Fruit fly (Drosophila melanogaster) whole organism, embryonic: ENCODE results near the gene CG33282.

ENCODE experiments used
- Awh ChIP-seq: fragments of 200-800 bp; sonication (Bioruptor generic); IDR thresholded peaks from 2 replicates; pipeline ENCODE4, ENCODE4 v1.3.6; 2022; ENCODE audit warnings: missing biosample characterization, missing genetic modification characterization
- CG10147 ChIP-seq: fragments of 200-800 bp; sonication (Bioruptor generic); optimal IDR thresholded peaks from 2 replicates; lab custom pipeline; 2019; ENCODE audit warnings: missing biosample characterization, mild to moderate bottlenecking, missing genetic modification characterization, moderate library complexity
- CG10209 ChIP-seq: fragments of 200-800 bp; sonication (Bioruptor generic); optimal IDR thresholded peaks from 3 replicates; lab custom pipeline; 2017; ENCODE audit warnings: missing biosample characterization, mild to moderate bottlenecking, missing genetic modification characterization, missing genetic modification reagents
- CG10543 ChIP-seq: fragments of 200-800 bp; sonication (Bioruptor generic); optimal IDR thresholded peaks from 3 replicates; lab custom pipeline; 2017; ENCODE audit warnings: missing biosample characterization, mild to moderate bottlenecking, missing genetic modification characterization, moderate library complexity
- CG11085 ChIP-seq: fragments of 200-800 bp; sonication (Bioruptor generic); IDR thresholded peaks from 2 replicates; pipeline ENCODE4 v1.3.6; 2022; ENCODE audit warnings: missing biosample characterization, missing genetic modification characterization
- CG13287 ChIP-seq: fragments of 200-800 bp; sonication (Bioruptor generic); IDR thresholded peaks from 2 replicates; pipeline ENCODE4 v1.3.6; 2022; ENCODE audit warnings: missing biosample characterization, missing genetic modification characterization; ENCODE audit not compliant: partially characterized antibody
- CG13775 ChIP-seq: fragments of 200-800 bp; sonication (Bioruptor generic); optimal IDR thresholded peaks from 3 replicates; lab custom pipeline; 2017; ENCODE audit warnings: missing biosample characterization, mild to moderate bottlenecking, missing genetic modification characterization
- CG14050 ChIP-seq: fragments of 200-800 bp; sonication (Bioruptor generic); IDR thresholded peaks from 3 replicates; pipeline ENCODE4 v1.3.6; 2022; ENCODE audit warnings: missing biosample characterization, missing genetic modification characterization
- CG14441 ChIP-seq: fragments of 200-800 bp; sonication (Bioruptor generic); IDR thresholded peaks from 2 replicates; pipeline ENCODE4 v1.3.6; 2022; ENCODE audit warnings: missing biosample characterization, missing genetic modification characterization
- CG17328 ChIP-seq: fragments of 200-800 bp; sonication (Bioruptor generic); IDR thresholded peaks from 2 replicates; pipeline ENCODE4 v1.3.6; 2022; ENCODE audit warnings: missing biosample characterization, missing genetic modification characterization
- CG18764 ChIP-seq: fragments of 200-800 bp; sonication (Bioruptor generic); optimal IDR thresholded peaks from 3 replicates; lab custom pipeline; 2016; ENCODE audit warnings: missing biosample characterization, missing genetic modification characterization
- CG33557 ChIP-seq: fragments of 200-800 bp; sonication (Bioruptor generic); optimal IDR thresholded peaks from 2 replicates; lab custom pipeline; 2019; ENCODE audit warnings: missing biosample characterization, mild to moderate bottlenecking, missing genetic modification characterization, moderate library complexity
- CG3838 ChIP-seq: fragments of 200-800 bp; sonication (Bioruptor generic); optimal IDR thresholded peaks from 3 replicates; lab custom pipeline; 2016; ENCODE audit warnings: missing biosample characterization, missing genetic modification characterization
- CG42726 ChIP-seq: fragments of 200-800 bp; sonication (Bioruptor generic); IDR thresholded peaks from 2 replicates; pipeline ENCODE4 v1.3.6; 2022; ENCODE audit warnings: missing biosample characterization, missing genetic modification characterization; ENCODE audit not compliant: partially characterized antibody
- CG4360 ChIP-seq: fragments of 200-800 bp; sonication (Bioruptor generic); IDR thresholded peaks from 2 replicates; pipeline ENCODE4 v1.3.6; 2022; ENCODE audit warnings: missing biosample characterization, missing genetic modification characterization
- CG8765 ChIP-seq: fragments of 200-800 bp; sonication (Bioruptor generic); IDR thresholded peaks from 2 replicates; pipeline ENCODE4 v1.3.6; 2022; ENCODE audit warnings: missing biosample characterization, missing genetic modification characterization
- CG8944 ChIP-seq: fragments of 200-800 bp; sonication (Bioruptor generic); optimal IDR thresholded peaks from 3 replicates; lab custom pipeline; 2016; ENCODE audit warnings: missing biosample characterization, missing genetic modification characterization
- CG9797 ChIP-seq: fragments of 200-800 bp; sonication (Bioruptor generic); optimal IDR thresholded peaks from 3 replicates; lab custom pipeline; 2018; ENCODE audit warnings: missing biosample characterization, mild to moderate bottlenecking, missing genetic modification characterization
- CG9932 ChIP-seq: fragments of 200-800 bp; sonication (Bioruptor generic); IDR thresholded peaks from 2 replicates; pipeline ENCODE4 v1.3.6; 2022; ENCODE audit warnings: missing biosample characterization, missing genetic modification characterization
- Deaf1 ChIP-seq: fragments of 200-800 bp; optimal IDR thresholded peaks from 3 replicates; lab custom pipeline; 2019; ENCODE audit warnings: missing biosample characterization, mild to moderate bottlenecking, missing genetic modification characterization, moderate library complexity
- Ets65A ChIP-seq: fragments of 200-800 bp; sonication (Bioruptor generic); peaks from one replicate; lab custom pipeline; 2016; ENCODE audit warnings: missing biosample characterization, missing genetic modification characterization
- Fer2 ChIP-seq: fragments of 200-800 bp; sonication (Bioruptor generic); optimal IDR thresholded peaks from 2 replicates; lab custom pipeline; 2018; ENCODE audit warnings: missing biosample characterization, mild to moderate bottlenecking, missing genetic modification characterization, moderate library complexity
- Gug ChIP-seq: fragments of 200-800 bp; sonication (Bioruptor generic); IDR thresholded peaks from 4 replicates; pipeline ENCODE4 v1.3.6; 2022; ENCODE audit warnings: missing biosample characterization, missing genetic modification characterization
- Mrtf ChIP-seq: fragments of 200-800 bp; sonication (Bioruptor generic); IDR thresholded peaks from 3 replicates; pipeline ENCODE4 v1.3.6; 2022; ENCODE audit warnings: missing biosample characterization, missing genetic modification characterization
- NC2β ChIP-seq: fragments of 200-800 bp; sonication (Bioruptor generic); optimal IDR thresholded peaks from 2 replicates; lab custom pipeline; 2016; ENCODE audit warnings: missing biosample characterization, missing genetic modification characterization
- NFAT ChIP-seq: fragments of 200-800 bp; sonication (Bioruptor generic); IDR thresholded peaks from 2 replicates; pipeline ENCODE4 v1.3.6; 2022; ENCODE audit warnings: missing biosample characterization, missing genetic modification characterization
- Nf-YC ChIP-seq: fragments of 200-800 bp; optimal IDR thresholded peaks from 3 replicates; lab custom pipeline; 2019; ENCODE audit warnings: missing biosample characterization, mild to moderate bottlenecking, missing genetic modification characterization, moderate library complexity
- NfI ChIP-seq: fragments of 200-800 bp; sonication (Bioruptor generic); optimal IDR thresholded peaks from 3 replicates; lab custom pipeline; 2018; ENCODE audit warnings: missing biosample characterization, mild to moderate bottlenecking, missing genetic modification characterization, moderate library complexity
- Opbp ChIP-seq: fragments of 200-800 bp; sonication (Bioruptor generic); IDR thresholded peaks from 3 replicates; pipeline ENCODE4 v1.3.6; 2022; ENCODE audit warnings: missing biosample characterization, missing genetic modification characterization; ENCODE audit not compliant: partially characterized antibody
- Rfx ChIP-seq: fragments of 200-800 bp; sonication (Bioruptor generic); IDR thresholded peaks from 2 replicates; pipeline ENCODE4 v1.3.6; 2022; ENCODE audit warnings: missing biosample characterization, missing genetic modification characterization
- Stat92E ChIP-seq, 3 experiments: fragments of >200 bp in 2 of 3; fragments of 200-800 bp in 1 of 3; sonication (Bioruptor generic) in 1 of 3; optimal IDR thresholded peaks; 2 replicates each; lab custom pipeline; 2017 to 2019; ENCODE audit warnings: missing biosample characterization in 3 of 3, missing genetic modification characterization in 3 of 3, mild to moderate bottlenecking in 1 of 3, moderate library complexity in 1 of 3
- Xrp1 ChIP-seq: fragments of 200-800 bp; sonication (Bioruptor generic); IDR thresholded peaks from 2 replicates; pipeline ENCODE4 v1.3.6; 2022; ENCODE audit warnings: missing biosample characterization, missing genetic modification characterization
- ac ChIP-seq: fragments of 200-800 bp; sonication (Bioruptor generic); optimal IDR thresholded peaks from 3 replicates; lab custom pipeline; 2017; ENCODE audit warnings: missing biosample characterization, mild to moderate bottlenecking, missing genetic modification characterization
- ci ChIP-seq: fragments of 200-800 bp; sonication (Bioruptor generic); IDR thresholded peaks from 3 replicates; pipeline ENCODE4 v1.3.6; 2022; ENCODE audit warnings: missing biosample characterization, missing genetic modification characterization
- dan ChIP-seq: fragments of 200-800 bp; sonication (Bioruptor generic); IDR thresholded peaks from 2 replicates; pipeline ENCODE4 v1.3.6; 2022; ENCODE audit warnings: missing biosample characterization, missing genetic modification characterization
- gt ChIP-seq: fragments of 200-800 bp; sonication (Bioruptor generic); IDR thresholded peaks from 2 replicates; pipeline ENCODE4 v1.3.6; 2022; ENCODE audit warnings: missing biosample characterization, missing genetic modification characterization
- h ChIP-seq: fragments of >200 bp; optimal IDR thresholded peaks from 2 replicates; lab custom pipeline; 2017
- kay ChIP-seq: fragments of 200-800 bp; sonication (Bioruptor generic); optimal IDR thresholded peaks from 2 replicates; lab custom pipeline; 2016; ENCODE audit warnings: missing biosample characterization, missing genetic modification characterization
- lilli ChIP-seq: fragments of 200-800 bp; sonication (Bioruptor generic); optimal IDR thresholded peaks from 3 replicates; lab custom pipeline; 2016; ENCODE audit warnings: missing biosample characterization, missing genetic modification characterization
- pan ChIP-seq, 4 experiments: fragments of >200 bp in 3 of 4; fragments of 200-800 bp in 1 of 4; sonication (Bioruptor generic) in 1 of 4; optimal IDR thresholded peaks in 3 of 4; IDR thresholded peaks in 1 of 4; 2 replicates each; pipeline versions ENCODE4 v1.3.6 to Lab custom; 2017 to 2022; ENCODE audit warnings: missing biosample characterization in 2 of 4, missing genetic modification characterization in 2 of 4, mixed read lengths in 1 of 4
- pnt ChIP-seq: fragments of 200-800 bp; sonication (Bioruptor generic); optimal IDR thresholded peaks from 3 replicates; lab custom pipeline; 2016; ENCODE audit warnings: missing biosample characterization, missing genetic modification characterization
- repo ChIP-seq: fragments of 200-800 bp; sonication (Bioruptor generic); optimal IDR thresholded peaks from 2 replicates; lab custom pipeline; 2016; ENCODE audit warnings: missing biosample characterization, missing genetic modification characterization
- sc ChIP-seq, 3 experiments: fragments of >200 bp in 2 of 3; fragments of 200-800 bp in 1 of 3; sonication (Bioruptor generic) in 1 of 3; optimal IDR thresholded peaks; 2 replicates in 2 of 3; 3 replicates in 1 of 3; lab custom pipeline; 2017; ENCODE audit warnings: mild to moderate bottlenecking in 1 of 3, missing biosample characterization in 1 of 3, missing genetic modification characterization in 1 of 3, missing genetic modification reagents in 1 of 3
- sima ChIP-seq: fragments of 200-800 bp; sonication (Bioruptor generic); optimal IDR thresholded peaks from 2 replicates; lab custom pipeline; 2016; ENCODE audit warnings: missing biosample characterization, missing genetic modification characterization
- ssp ChIP-seq: fragments of 200-800 bp; sonication (Bioruptor generic); IDR thresholded peaks from 2 replicates; pipeline ENCODE4 v1.3.6; 2022; ENCODE audit warnings: missing biosample characterization, missing genetic modification characterization
- tup ChIP-seq: fragments of 200-800 bp; sonication (Bioruptor generic); optimal IDR thresholded peaks from 2 replicates; lab custom pipeline; 2016; ENCODE audit warnings: missing biosample characterization, mild to moderate bottlenecking, missing genetic modification characterization, moderate library complexity
- twi ChIP-seq: fragments of 200-800 bp; optimal IDR thresholded peaks from 2 replicates; lab custom pipeline; 2019; ENCODE audit warnings: missing biosample characterization, mild to moderate bottlenecking, missing genetic modification characterization, moderate library complexity
- wor ChIP-seq: fragments of 200-800 bp; sonication (Bioruptor generic); IDR thresholded peaks from 2 replicates; pipeline ENCODE4 v1.3.6; 2022; ENCODE audit warnings: missing biosample characterization, missing genetic modification characterization
- zfh2 ChIP-seq: fragments of 200-800 bp; sonication (Bioruptor generic); optimal IDR thresholded peaks from 2 replicates; lab custom pipeline; 2016; ENCODE audit warnings: missing biosample characterization, missing genetic modification characterization

CG33282 gene

DNA sequence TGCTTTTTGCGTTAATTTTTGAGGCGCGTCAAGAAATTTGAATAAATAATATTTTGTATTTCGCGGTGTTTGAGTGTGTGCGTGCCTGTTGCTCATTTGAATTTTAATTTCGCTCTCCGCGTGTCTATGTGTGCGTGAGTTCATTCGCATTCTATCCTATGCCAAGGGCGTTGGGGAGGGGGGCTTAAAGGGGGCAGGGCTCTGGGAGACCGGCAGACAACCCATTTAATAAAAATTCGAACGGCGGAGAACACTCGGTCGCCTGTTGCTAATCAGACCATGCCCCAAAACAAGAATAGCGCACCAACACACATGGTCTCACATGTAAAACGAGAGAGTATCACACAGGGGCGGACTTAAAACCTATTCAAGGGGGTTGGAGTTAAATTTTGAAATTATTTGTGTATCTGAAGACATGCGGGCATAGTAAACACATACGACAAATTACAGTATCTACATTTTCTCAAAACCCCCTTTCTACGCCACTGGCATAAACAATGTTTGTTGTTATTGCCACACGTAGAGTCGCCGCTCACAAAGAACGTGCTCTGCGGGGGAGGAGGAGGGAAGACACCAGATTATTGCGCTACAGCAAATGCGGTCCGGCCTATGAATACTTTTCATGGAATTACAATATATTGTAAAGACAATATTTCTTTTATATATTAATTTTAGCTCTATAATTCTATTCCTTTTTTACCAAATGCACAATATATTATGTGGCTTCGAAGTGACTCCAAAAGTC, 25.8 kb upstream of the CG33282 start (continued):
- peak; percentile 99 for TF ChIP-seq Mrtf (GFP tag; lab: Robert Waterston, UW)
- TF ChIP-seq Xrp1 (GFP tag; lab: Robert Waterston, UW), result peak; percentile 100
- TF ChIP-seq tup (GFP tag; lab: Kevin White, UChicago), result peak; percentile 99
- peak in 1 of 3 experiments; percentile 99 for TF ChIP-seq Stat92E (GFP tag; optimal IDR thresholded peaks at IDR 0.05; lab: Kevin White, UChicago)
- TF ChIP-seq dan (GFP tag; lab: Robert Waterston, UW), result peak; percentile 95
- peak; percentile 98 for TF ChIP-seq gt (GFP tag; lab: Robert Waterston, UW)
- peak; percentile 99 for TF ChIP-seq CG14050 (GFP tag; lab: Robert Waterston, UW)
- TF ChIP-seq pan (optimal IDR thresholded peaks at IDR 0.05; lab: Kevin White, UChicago), result no peak
- TF ChIP-seq pan (GFP tag; optimal IDR thresholded peaks at IDR 0.05 in 1 of 2, IDR thresholded peaks at IDR 0.05 in 1 of 2), result peak in 1 of 2 experiments; percentile 99
- TF ChIP-seq CG18764 (GFP tag; lab: Kevin White, UChicago), result peak; percentile 99
- TF ChIP-seq ci, result peak; percentile 100
- TF ChIP-seq CG14441 (GFP tag; lab: Robert Waterston, UW), result peak; percentile 99
- peak; percentile 100 for TF ChIP-seq CG10543
- peak; percentile 99 for TF ChIP-seq CG17328 (GFP tag; lab: Robert Waterston, UW)
- TF ChIP-seq CG4360 (GFP tag; lab: Robert Waterston, UW), result peak; percentile 99
- peak; percentile 100 for TF ChIP-seq CG9932
- peak; percentile 99 for TF ChIP-seq Fer2 (tag; lab: Kevin White, UChicago)
- TF ChIP-seq CG33557 (GFP tag; lab: Kevin White, UChicago), result peak; percentile 100
- TF ChIP-seq Rfx (GFP tag; lab: Robert Waterston, UW), result peak; percentile 100
- TF ChIP-seq zfh2, result peak; percentile 100
- no peak for TF ChIP-seq h (lab: Kevin White, UChicago)
- peak; percentile 98 for TF ChIP-seq CG3838 (GFP tag; lab: Kevin White, UChicago)
- peak; percentile 47; the same call in 1 of the 2 replicates for TF ChIP-seq CG13287 (GFP tag; lab: Robert Waterston, UW)
- TF ChIP-seq CG10147 (GFP tag; lab: Kevin White, UChicago), result peak; percentile 98
- peak; percentile 100 for TF ChIP-seq twi
- peak; percentile 100 for TF ChIP-seq NfI (GFP tag; lab: Kevin White, UChicago)
- peak; percentile 99 for TF ChIP-seq CG8765 (GFP tag; lab: Robert Waterston, UW)
- peak; percentile 100 for TF ChIP-seq pnt (GFP tag; lab: Kevin White, UChicago)
- TF ChIP-seq CG11085 (GFP tag; lab: Robert Waterston, UW), result peak; percentile 99
- TF ChIP-seq ssp (GFP tag; lab: Robert Waterston, UW), result peak; percentile 95
- peak; percentile 47; the same call in 1 of the 3 replicates for TF ChIP-seq Opbp (GFP tag; lab: Robert Waterston, UW)
- TF ChIP-seq Awh, result peak; percentile 99
- peak; percentile 99 for TF ChIP-seq sima (GFP tag; lab: Kevin White, UChicago)
- peak; percentile 76 for TF ChIP-seq CG9797
- TF ChIP-seq repo (GFP tag; lab: Kevin White, UChicago), result peak; percentile 100
- peak; percentile 99 for TF ChIP-seq NC2β (GFP tag; lab: Kevin White, UChicago)
- TF ChIP-seq lilli, result peak; percentile 100
- peak; percentile 99 for TF ChIP-seq CG13775 (GFP tag; lab: Kevin White, UChicago)
- TF ChIP-seq wor, result peak; percentile 97
- peak; percentile 99 for TF ChIP-seq kay (GFP tag; lab: Kevin White, UChicago)
- peak; percentile 99 for TF ChIP-seq ac (GFP tag; lab: Kevin White, UChicago)
- peak; percentile 99 for TF ChIP-seq Gug
- TF ChIP-seq CG8944 (GFP tag; lab: Kevin White, UChicago), result peak; percentile 100
- TF ChIP-seq sc (optimal IDR thresholded peaks at IDR 0.05; lab: Kevin White, UChicago), result no peak
- peak; percentile 99 for TF ChIP-seq sc (GFP tag; optimal IDR thresholded peaks at IDR 0.05; lab: Kevin White, UChicago)
- TF ChIP-seq Deaf1, result peak; percentile 91
- TF ChIP-seq Nf-YC (tag; lab: Kevin White, UChicago), result peak; percentile 94
- peak; percentile 100 for TF ChIP-seq NFAT (GFP tag; lab: Robert Waterston, UW)
- no peak for TF ChIP-seq CG42726 (GFP tag; lab: Robert Waterston, UW)
- peak; percentile 100 for TF ChIP-seq Ets65A
- TF ChIP-seq CG10209 (GFP tag; lab: Kevin White, UChicago), result peak; percentile 100
